Worm (Caenorhabditis elegans) whole organism, late embryonic: ENCODE measurements around the gene C16D9.5.

ENCODE experiments used
- C08G9.2 ChIP-seq: sonication (generic microtip); optimal IDR thresholded peaks from 2 replicates; lab custom pipeline; 2016; ENCODE audit warnings: mild to moderate bottlenecking, missing genetic modification characterization, moderate library complexity, missing compliant biosample characterization
- C38D4.7 ChIP-seq: fragments of 200-800 bp; sonication (Bioruptor generic); optimal IDR thresholded peaks from 2 replicates; lab custom pipeline; 2018; ENCODE audit warnings: mild to moderate bottlenecking, missing genetic modification characterization, moderate library complexity, missing compliant biosample characterization
- F13H6.1 ChIP-seq: sonication (generic microtip); optimal IDR thresholded peaks from 2 replicates; lab custom pipeline; 2016; ENCODE audit warnings: missing genetic modification characterization, missing compliant biosample characterization
- Y22D7AL.16 ChIP-seq: sonication (generic microtip); optimal IDR thresholded peaks from 2 replicates; lab custom pipeline; 2016; ENCODE audit warnings: missing genetic modification characterization, missing compliant biosample characterization
- ceh-18 ChIP-seq: sonication (generic microtip); optimal IDR thresholded peaks from 2 replicates; lab custom pipeline; 2016; ENCODE audit warnings: missing genetic modification characterization, missing compliant biosample characterization
- ceh-19 ChIP-seq: fragments of 200-800 bp; sonication (Bioruptor generic); optimal IDR thresholded peaks from 2 replicates; lab custom pipeline; 2018; ENCODE audit warnings: mild to moderate bottlenecking, missing genetic modification characterization, missing compliant biosample characterization
- ceh-22 ChIP-seq: sonication (generic microtip); optimal IDR thresholded peaks from 2 replicates; lab custom pipeline; 2017; ENCODE audit warnings: missing biosample characterization, missing genetic modification characterization
- ceh-31 ChIP-seq: sonication (generic microtip); optimal IDR thresholded peaks from 2 replicates; lab custom pipeline; 2016; ENCODE audit warnings: missing genetic modification characterization, missing compliant biosample characterization
- ceh-48 ChIP-seq: sonication (generic microtip); optimal IDR thresholded peaks from 2 replicates; lab custom pipeline; 2016; ENCODE audit warnings: missing genetic modification characterization, inconsistent platforms, missing compliant biosample characterization
- ceh-6 ChIP-seq: fragments of 200-800 bp; sonication (Bioruptor generic); optimal IDR thresholded peaks from 2 replicates; lab custom pipeline; 2018; ENCODE audit warnings: mild to moderate bottlenecking, missing genetic modification characterization, missing compliant biosample characterization
- ceh-9 ChIP-seq: sonication (generic microtip); optimal IDR thresholded peaks from 2 replicates; lab custom pipeline; 2016; ENCODE audit warnings: mild to moderate bottlenecking, missing genetic modification characterization, inconsistent platforms, missing compliant biosample characterization
- che-1 ChIP-seq: sonication (generic microtip); optimal IDR thresholded peaks from 2 replicates; lab custom pipeline; 2016; ENCODE audit warnings: mild to moderate bottlenecking, missing genetic modification characterization, missing compliant biosample characterization
- dmd-4 ChIP-seq: sonication (generic microtip); optimal IDR thresholded peaks from 2 replicates; lab custom pipeline; 2016; ENCODE audit warnings: borderline replicate concordance, missing genetic modification characterization, missing compliant biosample characterization
- elt-4 ChIP-seq: sonication (generic microtip); optimal IDR thresholded peaks from 2 replicates; lab custom pipeline; 2016; ENCODE audit warnings: missing genetic modification characterization, missing compliant biosample characterization
- eyg-1 ChIP-seq: sonication (generic microtip); optimal IDR thresholded peaks from 2 replicates; lab custom pipeline; 2016; ENCODE audit warnings: missing genotype, missing genetic modification characterization, missing compliant biosample characterization
- fkh-10 ChIP-seq: fragments of 150-350 bp; optimal IDR thresholded peaks from 2 replicates; lab custom pipeline; 2014; ENCODE audit warnings: missing biosample characterization, missing genetic modification reagents, missing genetic modification characterization
- fkh-6 ChIP-seq: sonication (generic microtip); optimal IDR thresholded peaks from 2 replicates; lab custom pipeline; 2016; ENCODE audit warnings: missing genetic modification characterization, missing compliant biosample characterization
- gmeb-2 ChIP-seq: sonication (generic microtip); optimal IDR thresholded peaks from 2 replicates; lab custom pipeline; 2016; ENCODE audit warnings: missing genetic modification characterization, inconsistent platforms, missing compliant biosample characterization
- hlh-13 ChIP-seq: fragments of 200-800 bp; sonication (Bioruptor generic); optimal IDR thresholded peaks from 2 replicates; lab custom pipeline; 2018; ENCODE audit warnings: mild to moderate bottlenecking, missing genetic modification characterization, missing compliant biosample characterization
- hlh-15 ChIP-seq: sonication (generic microtip); optimal IDR thresholded peaks from 2 replicates; lab custom pipeline; 2016; ENCODE audit warnings: missing genetic modification characterization, missing compliant biosample characterization
- hlh-30 ChIP-seq: sonication (generic microtip); optimal IDR thresholded peaks from 2 replicates; lab custom pipeline; 2017; ENCODE audit warnings: antibody characterized with exemption, missing genetic modification characterization, missing compliant biosample characterization; ENCODE audit not compliant: insufficient read depth
- hlh-6 ChIP-seq: sonication (generic microtip); optimal IDR thresholded peaks from 2 replicates; lab custom pipeline; 2016; ENCODE audit warnings: missing genotype, missing genetic modification characterization, missing compliant biosample characterization
- lin-11 ChIP-seq: fragments of 200-800 bp; sonication (Bioruptor generic); optimal IDR thresholded peaks from 2 replicates; lab custom pipeline; 2018; ENCODE audit warnings: mild to moderate bottlenecking, missing genetic modification characterization, missing compliant biosample characterization
- madf-2 ChIP-seq: sonication (generic microtip); optimal IDR thresholded peaks from 2 replicates; lab custom pipeline; 2017; ENCODE audit warnings: missing genetic modification characterization, missing compliant biosample characterization
- nhr-11 ChIP-seq: fragments of 150-350 bp; optimal IDR thresholded peaks from 2 replicates; lab custom pipeline; 2014; ENCODE audit warnings: missing biosample characterization, missing genetic modification characterization
- nhr-232 ChIP-seq: sonication (generic microtip); optimal IDR thresholded peaks from 2 replicates; lab custom pipeline; 2016; ENCODE audit warnings: missing genetic modification characterization, missing compliant biosample characterization
- pag-3 ChIP-seq: sonication (generic microtip); optimal IDR thresholded peaks from 2 replicates; lab custom pipeline; 2016; ENCODE audit warnings: missing compliant biosample characterization, missing genetic modification characterization, borderline replicate concordance
- pat-9 ChIP-seq: fragments of 200-800 bp; sonication (Bioruptor generic); optimal IDR thresholded peaks from 2 replicates; lab custom pipeline; 2018; ENCODE audit warnings: mild to moderate bottlenecking, missing genetic modification characterization, moderate library complexity, missing compliant biosample characterization
- pha-4 ChIP-seq: fragments of 150-350 bp; optimal IDR thresholded peaks from 2 replicates; lab custom pipeline; 2018; ENCODE audit warnings: missing biosample characterization, missing genetic modification reagents, missing genetic modification characterization
- pqm-1 ChIP-seq: sonication (generic microtip); optimal IDR thresholded peaks from 2 replicates; lab custom pipeline; 2016; ENCODE audit warnings: missing genetic modification characterization, missing compliant biosample characterization
- ref-2 ChIP-seq: sonication (generic microtip); optimal IDR thresholded peaks from 2 replicates; lab custom pipeline; 2016; ENCODE audit warnings: missing genetic modification characterization, missing compliant biosample characterization
- sdc-2 ChIP-seq: sonication (generic microtip); optimal IDR thresholded peaks from 2 replicates; lab custom pipeline; 2016; ENCODE audit warnings: missing genotype, missing genetic modification characterization, missing compliant biosample characterization
- sox-2 ChIP-seq: fragments of 200-800 bp; sonication (Bioruptor generic); IDR thresholded peaks from 2 replicates; pipeline ENCODE4 v1.3.6; 2022; ENCODE audit warnings: missing genetic modification reagents, missing genetic modification characterization, missing compliant biosample characterization
- sox-4 ChIP-seq: sonication (generic microtip); optimal IDR thresholded peaks from 2 replicates; lab custom pipeline; 2017; ENCODE audit warnings: mild to moderate bottlenecking, missing genetic modification characterization, inconsistent platforms, missing compliant biosample characterization
- tbx-2 ChIP-seq: sonication (generic microtip); optimal IDR thresholded peaks from 2 replicates; lab custom pipeline; 2016; ENCODE audit warnings: missing genetic modification characterization, missing compliant biosample characterization
- ttx-3 ChIP-seq: sonication (generic microtip); optimal IDR thresholded peaks from 2 replicates; lab custom pipeline; 2016; ENCODE audit warnings: missing genetic modification reagents, missing genetic modification characterization, missing compliant biosample characterization
- unc-42 ChIP-seq: sonication (generic microtip); optimal IDR thresholded peaks from 2 replicates; lab custom pipeline; 2016; ENCODE audit warnings: missing genotype, missing genetic modification characterization, missing compliant biosample characterization
- unc-55 ChIP-seq: sonication (generic microtip); optimal IDR thresholded peaks from 2 replicates; lab custom pipeline; 2017; ENCODE audit warnings: missing biosample characterization, missing genetic modification reagents, missing genetic modification characterization
- ztf-16 ChIP-seq: sonication (generic microtip); optimal IDR thresholded peaks from 2 replicates; lab custom pipeline; 2017; ENCODE audit warnings: missing genetic modification characterization, missing compliant biosample characterization

C16D9.5 gene

ce11 chrV:8223417-8223816 is 21.9 kb downstream of the C16D9.5 start:
- TF ChIP-seq ttx-3 (tag; lab: Kevin White, UChicago), result no peak
- TF ChIP-seq ceh-22 (tag; lab: Kevin White, UChicago), result no peak
- no peak for TF ChIP-seq fkh-10
- no peak for TF ChIP-seq sox-4 (tag; lab: Kevin White, UChicago)
- TF ChIP-seq eyg-1, result no peak
- no peak for TF ChIP-seq che-1 (tag; lab: Kevin White, UChicago)
- no peak for TF ChIP-seq pat-9 (tag; lab: Kevin White, UChicago)
- TF ChIP-seq unc-42 (tag; lab: Kevin White, UChicago), result no peak
- no peak for TF ChIP-seq ztf-16
- no peak for TF ChIP-seq gmeb-2 (tag; lab: Kevin White, UChicago)
- TF ChIP-seq elt-4 (tag; lab: Kevin White, UChicago), result no peak
- no peak for TF ChIP-seq lin-11 (tag; lab: Kevin White, UChicago)
- TF ChIP-seq madf-2 (tag; lab: Kevin White, UChicago), result no peak
- TF ChIP-seq F13H6.1 (tag; lab: Kevin White, UChicago), result no peak
- no peak for TF ChIP-seq hlh-13 (GFP tag; lab: Kevin White, UChicago)
- TF ChIP-seq C38D4.7, result no peak
- no peak for TF ChIP-seq pag-3 (tag; lab: Kevin White, UChicago)
- TF ChIP-seq pqm-1 (tag; lab: Kevin White, UChicago), result no peak
- TF ChIP-seq sdc-2, result no peak
- TF ChIP-seq ceh-19 (GFP tag; lab: Kevin White, UChicago), result no peak

- TF ChIP-seq pha-4 (no peak), unc-55 (no peak), C08G9.2 (tag; lab: Kevin White, UChicago) (no peak), pat-9 (tag; lab: Kevin White, UChicago) (no peak), hlh-30 (tag; lab: Kevin White, UChicago) (no peak), gmeb-2 (tag; lab: Kevin White, UChicago) (no peak), unc-42 (tag; lab: Kevin White, UChicago) (no peak), ceh-6 (GFP tag; lab: Kevin White, UChicago) (no peak), ztf-16 (no peak), ceh-31 (tag; lab: Kevin White, UChicago) (no peak), hlh-15 (tag; lab: Kevin White, UChicago) (no peak), sox-2 (GFP tag; lab: Robert Waterston, UW) (no peak)
Measured at ce11 chrV:8221083-8221538, 24.2 kb downstream of the C16D9.5 start, which contains the start of the genes cogc-6 and air-1. cogc-6 (minus strand) TSS chrV:8221316. air-1 (plus strand) TSS chrV:8221488.

- TF ChIP-seq hlh-30 (tag; lab: Kevin White, UChicago) (no peak), hlh-6 (tag; lab: Kevin White, UChicago) (no peak), ceh-19 (GFP tag; lab: Kevin White, UChicago) (no peak), nhr-11 (tag; lab: Kevin White, UChicago) (no peak), Y22D7AL.16 (no peak), tbx-2 (tag; lab: Kevin White, UChicago) (no peak), nhr-232 (no peak), sdc-2 (no peak), C38D4.7 (no peak), ceh-48 (tag; lab: Kevin White, UChicago) (no peak), ref-2 (no peak), fkh-6 (tag; lab: Kevin White, UChicago) (no peak), pqm-1 (tag; lab: Kevin White, UChicago) (no peak), ceh-9 (tag; lab: Kevin White, UChicago) (no peak), ceh-6 (GFP tag; lab: Kevin White, UChicago) (no peak), ztf-16 (no peak), ceh-18 (tag; lab: Kevin White, UChicago) (no peak), dmd-4 (tag; lab: Kevin White, UChicago) (no peak)
Measured at ce11 chrV:8219550-8219949, 25.8 kb downstream of the C16D9.5 start.
